Fruit fly (Drosophila melanogaster): ENCODE results near the gene CG11537.

Gene CG11537

DNA sequence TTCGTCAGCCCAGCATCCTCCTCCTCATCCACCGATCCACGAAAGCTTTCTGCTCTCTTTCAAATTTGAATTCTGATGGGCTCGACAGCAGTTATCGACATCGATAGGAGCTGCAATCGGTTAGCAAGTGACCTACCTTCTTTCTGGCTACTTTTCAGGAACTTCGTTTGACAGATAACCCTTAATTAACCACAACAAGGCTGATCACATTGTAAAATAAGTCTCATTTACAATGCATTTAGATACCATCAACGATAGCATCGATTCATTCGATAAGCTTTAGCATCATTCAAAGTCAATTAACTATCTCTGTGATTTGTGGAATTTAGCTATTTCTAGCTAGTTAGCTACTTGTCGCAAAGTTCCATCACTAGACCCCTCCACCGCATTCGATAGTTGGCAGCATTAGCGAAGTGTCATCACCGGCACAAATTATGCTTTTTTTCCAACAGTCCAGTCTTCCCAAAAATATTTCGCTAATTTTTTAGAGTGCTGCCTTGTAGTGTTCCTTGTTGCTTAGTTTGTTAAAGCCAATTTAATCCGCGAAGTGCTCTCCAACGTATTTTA lies 35.4 kb upstream of the CG11537 start, which contains the start of the genes MnM and Girdin (continued):
- TF ChIP-seq pnt (GFP tag; optimal IDR thresholded peaks at IDR 0.05): peak; percentile 70
- peak; percentile 27 for TF ChIP-seq Oli (tag; optimal IDR thresholded peaks at IDR 0.05)
- TF ChIP-seq CG10366 (GFP tag; IDR thresholded peaks at IDR 0.05): peak; percentile 55
- no peak for TF ChIP-seq Stat92E (GFP tag; optimal IDR thresholded peaks at IDR 0.05)
- TF ChIP-seq B-H1 (GFP tag; IDR thresholded peaks at IDR 0.05): no peak
- 0 out of 2 replicates have a peak, but pooled peaks have one; percentile 49 for TF ChIP-seq CG42726 (GFP tag; IDR thresholded peaks at IDR 0.05; ENCODE audit: partially characterized antibody)
- TF ChIP-seq C15 (GFP tag; IDR thresholded peaks at IDR 0.05): no peak
- TF ChIP-seq ash1 (GFP tag; optimal IDR thresholded peaks at IDR 0.05): no peak
- peak; percentile 75 for TF ChIP-seq CG14710 (tag; optimal IDR thresholded peaks at IDR 0.05)
- TF ChIP-seq CG11504 (tag; optimal IDR thresholded peaks at IDR 0.05): no peak
- TF ChIP-seq CG12769 (tag; optimal IDR thresholded peaks at IDR 0.05): peak; percentile 80
- TF ChIP-seq CG7928 (GFP tag; optimal IDR thresholded peaks at IDR 0.05): peak; percentile 25
- no peak for TF ChIP-seq z (GFP tag; IDR thresholded peaks at IDR 0.05)
- no peak for TF ChIP-seq CG1233 (GFP tag; optimal IDR thresholded peaks at IDR 0.05)
- TF ChIP-seq luna (GFP tag; optimal IDR thresholded peaks at IDR 0.05): peak; percentile 3
- no peak for TF ChIP-seq CG15601 (tag; optimal IDR thresholded peaks at IDR 0.05)
- peak; percentile 56 for TF ChIP-seq lmd (GFP tag; IDR thresholded peaks at IDR 0.05)
- TF ChIP-seq Atf-2 (GFP tag; optimal IDR thresholded peaks at IDR 0.05): peak; percentile 70
- peak; percentile 24 for TF ChIP-seq Fer2 (tag; optimal IDR thresholded peaks at IDR 0.05)
- no peak for TF ChIP-seq CG1024 (GFP tag; IDR thresholded peaks at IDR 0.05)
- no peak; the same call in 2 of the 3 replicates for TF ChIP-seq zen2 (GFP tag; IDR thresholded peaks at IDR 0.05; ENCODE audit: partially characterized antibody)
- no peak for TF ChIP-seq CG6813 (GFP tag; optimal IDR thresholded peaks at IDR 0.05)
- TF ChIP-seq tio (GFP tag; optimal IDR thresholded peaks at IDR 0.05): no peak
- TF ChIP-seq nom (GFP tag; optimal IDR thresholded peaks at IDR 0.05): no peak
- no peak for TF ChIP-seq HHEX (GFP tag; optimal IDR thresholded peaks at IDR 0.05)
- TF ChIP-seq Ptx1 (GFP tag; IDR thresholded peaks at IDR 0.05): no peak
- TF ChIP-seq grau (tag; optimal IDR thresholded peaks at IDR 0.05): peak; percentile 74
- peak; percentile 41; the same call in 1 of the 2 replicates for TF ChIP-seq Xrp1 (GFP tag; IDR thresholded peaks at IDR 0.05)
- TF ChIP-seq Nf-YB (GFP tag; optimal IDR thresholded peaks at IDR 0.05): no peak
- TF ChIP-seq CG18476 (GFP tag; optimal IDR thresholded peaks at IDR 0.05): no peak
- peak; percentile 75 for TF ChIP-seq Rfx (GFP tag; IDR thresholded peaks at IDR 0.05)
- no peak for TF ChIP-seq Hr39 (optimal IDR thresholded peaks at IDR 0.05)
- peak; percentile 1 for TF ChIP-seq CG12236 (GFP tag; optimal IDR thresholded peaks at IDR 0.05)
- peak; percentile 21; the same call in 1 of the 3 replicates for TF ChIP-seq tgo (GFP tag; IDR thresholded peaks at IDR 0.05)
- TF ChIP-seq HLH54F (GFP tag; optimal IDR thresholded peaks at IDR 0.05): peak; percentile 87
- TF ChIP-seq CG3281 (GFP tag; optimal IDR thresholded peaks at IDR 0.05): no peak
- TF ChIP-seq unc-4 (GFP tag; IDR thresholded peaks at IDR 0.05; ENCODE audit: partially characterized antibody): peak; percentile 87
- TF ChIP-seq CG17912 (GFP tag; optimal IDR thresholded peaks at IDR 0.05): no peak
- TF ChIP-seq CG14667 (GFP tag; IDR thresholded peaks at IDR 0.05): no peak
- peak; percentile 43 for TF ChIP-seq CG10654 (GFP tag; optimal IDR thresholded peaks at IDR 0.05)
- TF ChIP-seq CG4707 (GFP tag; optimal IDR thresholded peaks at IDR 0.05): no peak
- peak; percentile 56 for TF ChIP-seq vfl (GFP tag; optimal IDR thresholded peaks at IDR 0.05)
- TF ChIP-seq CG31388 (GFP tag; optimal IDR thresholded peaks at IDR 0.05): peak; percentile 17
- TF ChIP-seq Kr (GFP tag; optimal IDR thresholded peaks at IDR 0.05): no peak
- peak; percentile 69; the same call in 1 of the 3 replicates for TF ChIP-seq CG6791 (GFP tag; IDR thresholded peaks at IDR 0.05; ENCODE audit: partially characterized antibody)
- peak; percentile 40 for TF ChIP-seq p53 (GFP tag; optimal IDR thresholded peaks at IDR 0.05)
- TF ChIP-seq crc (GFP tag; optimal IDR thresholded peaks at IDR 0.05): peak; percentile 0
- TF ChIP-seq Spps (tag; optimal IDR thresholded peaks at IDR 0.05): no peak
- no peak for TF ChIP-seq CG17612 (GFP tag; IDR thresholded peaks at IDR 0.05)
- peak; percentile 86 for TF ChIP-seq jumu (GFP tag; optimal IDR thresholded peaks at IDR 0.05)

Data from whole organism, embryonic.